Worm (Caenorhabditis elegans) whole organism, mixed stage, embryonic: ENCODE data around the gene srbc-68.

Source experiments
- ces-1 ChIP-seq: fragments of 150-350 bp; optimal IDR thresholded peaks from 2 replicates; lab custom pipeline; 2014; ENCODE audit warnings: missing biosample characterization, missing genetic modification reagents, missing genetic modification characterization
- lin-13 ChIP-seq: fragments of 150-350 bp; optimal IDR thresholded peaks from 2 replicates; lab custom pipeline; 2014; ENCODE audit warnings: missing biosample characterization, missing genetic modification characterization
- lsy-2 ChIP-seq: fragments of 150-350 bp; optimal IDR thresholded peaks from 2 replicates; lab custom pipeline; 2014; ENCODE audit warnings: missing biosample characterization, missing genetic modification characterization
- mls-2 ChIP-seq: sonication (generic microtip); optimal IDR thresholded peaks from 2 replicates; lab custom pipeline; 2016; ENCODE audit warnings: mild to moderate bottlenecking, missing genetic modification characterization, moderate library complexity, missing compliant biosample characterization
- nhr-237 ChIP-seq: fragments of 150-350 bp; optimal IDR thresholded peaks from 2 replicates; lab custom pipeline; 2014; ENCODE audit warnings: missing biosample characterization, missing genetic modification characterization
- nhr-28 ChIP-seq: fragments of 150-350 bp; optimal IDR thresholded peaks from 2 replicates; lab custom pipeline; 2014; ENCODE audit warnings: missing biosample characterization, missing genetic modification characterization
- snpc-4 ChIP-seq: fragments of 150-350 bp; optimal IDR thresholded peaks from 2 replicates; lab custom pipeline; 2014; ENCODE audit warnings: missing biosample characterization, missing genetic modification characterization
- unc-39 ChIP-seq: fragments of 150-350 bp; optimal IDR thresholded peaks from 2 replicates; lab custom pipeline; 2014; ENCODE audit warnings: missing biosample characterization, missing genetic modification characterization

DNA sequence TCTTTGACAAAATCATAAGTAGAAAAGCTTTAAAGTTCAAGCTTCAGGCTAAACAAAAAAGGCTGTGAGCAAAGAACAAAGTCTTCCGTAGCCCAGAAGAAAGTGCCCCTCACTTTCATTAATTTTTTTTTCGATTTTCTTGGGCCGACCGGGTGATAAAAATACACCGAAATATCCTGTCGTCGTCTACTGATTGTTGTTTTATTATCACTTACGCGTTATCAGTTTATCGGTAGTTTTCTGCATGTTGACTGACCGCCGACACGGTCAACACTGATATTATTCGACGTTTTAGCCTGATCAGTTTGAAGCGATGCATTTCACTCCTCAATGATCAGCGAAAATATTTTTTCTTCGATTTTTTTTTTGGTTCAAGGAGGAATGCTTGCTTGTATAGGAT lies 34.0 kb upstream of the srbc-68 start:
- no peak for TF ChIP-seq nhr-28 (tag; lab: Kevin White, UChicago)
- TF ChIP-seq snpc-4 (tag; lab: Kevin White, UChicago) = no peak
- TF ChIP-seq lsy-2 (tag; lab: Kevin White, UChicago) = no peak
- no peak for TF ChIP-seq unc-39
- TF ChIP-seq mls-2 (tag; lab: Kevin White, UChicago) = no peak
- TF ChIP-seq lin-13 = no peak
- no peak for TF ChIP-seq nhr-237 (tag; lab: Kevin White, UChicago)
- TF ChIP-seq ces-1 (GFP tag; lab: Kevin White, UChicago) = no peak
